Worm (Caenorhabditis elegans) whole organism, mixed stage, embryonic: Measurements from ENCODE around the gene T19C9.8.

Source experiments
- M03D4.4 ChIP-seq: sonication (generic microtip); optimal IDR thresholded peaks from 2 replicates; lab custom pipeline; 2017; ENCODE audit warnings: mild to moderate bottlenecking, missing genetic modification characterization, missing compliant biosample characterization
- bed-3 ChIP-seq: fragments of 200-800 bp; sonication (Bioruptor generic); optimal IDR thresholded peaks from 3 replicates; lab custom pipeline; 2018; ENCODE audit warnings: mild to moderate bottlenecking, missing genetic modification characterization, moderate library complexity, missing compliant biosample characterization
- blmp-1 ChIP-seq: fragments of 150-350 bp; optimal IDR thresholded peaks from 2 replicates; lab custom pipeline; 2014; ENCODE audit warnings: missing biosample characterization, missing genetic modification characterization
- ceh-39 ChIP-seq: fragments of 150-350 bp; optimal IDR thresholded peaks from 2 replicates; lab custom pipeline; 2014; ENCODE audit warnings: missing biosample characterization, missing genetic modification characterization
- ceh-43 ChIP-seq: fragments of 200-800 bp; sonication (Bioruptor generic); optimal IDR thresholded peaks from 2 replicates; lab custom pipeline; 2018; ENCODE audit warnings: mild to moderate bottlenecking, missing genetic modification characterization, moderate library complexity, missing compliant biosample characterization
- ceh-83 ChIP-seq: fragments of 200-800 bp; sonication (Bioruptor generic); optimal IDR thresholded peaks from 2 replicates; lab custom pipeline; 2018; ENCODE audit warnings: mild to moderate bottlenecking, missing genetic modification characterization, missing compliant biosample characterization
- ces-1 ChIP-seq: fragments of 150-350 bp; optimal IDR thresholded peaks from 2 replicates; lab custom pipeline; 2014; ENCODE audit warnings: missing biosample characterization, missing genetic modification reagents, missing genetic modification characterization
- drap-1 ChIP-seq: fragments of 200-800 bp; sonication (Bioruptor generic); optimal IDR thresholded peaks from 3 replicates; lab custom pipeline; 2018; ENCODE audit warnings: mild to moderate bottlenecking, missing genetic modification characterization, missing compliant biosample characterization
- elt-3 ChIP-seq: fragments of 150-350 bp; optimal IDR thresholded peaks from 2 replicates; lab custom pipeline; 2014; ENCODE audit warnings: missing biosample characterization, missing genetic modification characterization
- flh-1 ChIP-seq: fragments of 200-800 bp; sonication (Bioruptor generic); optimal IDR thresholded peaks from 2 replicates; lab custom pipeline; 2018; ENCODE audit warnings: mild to moderate bottlenecking, missing genetic modification characterization, moderate library complexity, missing compliant biosample characterization
- hlh-1 ChIP-seq: fragments of 150-350 bp; optimal IDR thresholded peaks from 2 replicates; lab custom pipeline; 2014; ENCODE audit warnings: missing biosample characterization, missing genetic modification reagents, missing genetic modification characterization
- lin-13 ChIP-seq: fragments of 150-350 bp; optimal IDR thresholded peaks from 2 replicates; lab custom pipeline; 2014; ENCODE audit warnings: missing biosample characterization, missing genetic modification characterization
- lin-32 ChIP-seq: fragments of 200-800 bp; sonication (Bioruptor generic); optimal IDR thresholded peaks from 2 replicates; lab custom pipeline; 2018; ENCODE audit warnings: mild to moderate bottlenecking, missing genetic modification characterization, missing compliant biosample characterization
- lsy-2 ChIP-seq: fragments of 150-350 bp; optimal IDR thresholded peaks from 2 replicates; lab custom pipeline; 2014; ENCODE audit warnings: missing biosample characterization, missing genetic modification characterization
- mab-5 ChIP-seq: fragments of 150-350 bp; optimal IDR thresholded peaks from 2 replicates; lab custom pipeline; 2014; ENCODE audit warnings: missing biosample characterization, missing genetic modification characterization
- mep-1 ChIP-seq: fragments of 150-350 bp; optimal IDR thresholded peaks from 2 replicates; lab custom pipeline; 2017; ENCODE audit warnings: missing biosample characterization, missing genetic modification reagents, missing genetic modification characterization, inconsistent platforms
- mls-2 ChIP-seq: sonication (generic microtip); optimal IDR thresholded peaks from 2 replicates; lab custom pipeline; 2016; ENCODE audit warnings: mild to moderate bottlenecking, missing genetic modification characterization, moderate library complexity, missing compliant biosample characterization
- nhr-12 ChIP-seq: fragments of 150-350 bp; optimal IDR thresholded peaks from 2 replicates; lab custom pipeline; 2014; ENCODE audit warnings: missing biosample characterization, missing genetic modification characterization
- nhr-2 ChIP-seq: fragments of 150-350 bp; optimal IDR thresholded peaks from 2 replicates; lab custom pipeline; 2014; ENCODE audit warnings: missing biosample characterization, missing genetic modification characterization
- nhr-237 ChIP-seq: fragments of 150-350 bp; optimal IDR thresholded peaks from 2 replicates; lab custom pipeline; 2014; ENCODE audit warnings: missing biosample characterization, missing genetic modification characterization
- nhr-28 ChIP-seq: fragments of 150-350 bp; optimal IDR thresholded peaks from 2 replicates; lab custom pipeline; 2014; ENCODE audit warnings: missing biosample characterization, missing genetic modification characterization
- nhr-76 ChIP-seq: sonication (generic microtip); optimal IDR thresholded peaks from 2 replicates; lab custom pipeline; 2017; ENCODE audit warnings: missing biosample characterization, missing genetic modification characterization
- pha-4 ChIP-seq: fragments of 150-350 bp; optimal IDR thresholded peaks from 2 replicates; lab custom pipeline; 2018; ENCODE audit warnings: missing biosample characterization, missing genetic modification reagents, missing genetic modification characterization
- snpc-4 ChIP-seq: fragments of 150-350 bp; optimal IDR thresholded peaks from 2 replicates; lab custom pipeline; 2014; ENCODE audit warnings: missing biosample characterization, missing genetic modification characterization
- sptf-1 ChIP-seq: sonication (generic microtip); optimal IDR thresholded peaks from 2 replicates; lab custom pipeline; 2017; ENCODE audit warnings: mild to moderate bottlenecking, missing genetic modification characterization, moderate library complexity, missing compliant biosample characterization
- tbx-8 ChIP-seq: fragments of 200-800 bp; sonication (Bioruptor generic); optimal IDR thresholded peaks from 2 replicates; lab custom pipeline; 2018; ENCODE audit warnings: mild to moderate bottlenecking, missing genetic modification characterization, moderate library complexity, missing compliant biosample characterization
- unc-39 ChIP-seq: fragments of 150-350 bp; optimal IDR thresholded peaks from 2 replicates; lab custom pipeline; 2014; ENCODE audit warnings: missing biosample characterization, missing genetic modification characterization
- unc-62 ChIP-seq: fragments of 150-350 bp; optimal IDR thresholded peaks from 2 replicates; lab custom pipeline; 2014; ENCODE audit warnings: missing biosample characterization, missing genetic modification reagents, missing genetic modification characterization
- zip-8 ChIP-seq: fragments of 150-350 bp; optimal IDR thresholded peaks from 2 replicates; lab custom pipeline; 2014; ENCODE audit warnings: missing biosample characterization, missing genetic modification characterization
- ztf-11 ChIP-seq: fragments of 150-350 bp; optimal IDR thresholded peaks from 2 replicates; lab custom pipeline; 2014; ENCODE audit warnings: missing biosample characterization, missing genetic modification characterization

T19C9.8 gene

ce11 chrV:17238799-17239198 is at the start of gene T19C9.8:
TSS of gene T19C9.8 (plus strand) at chrV:17239097.
- TF ChIP-seq M03D4.4 (tag; lab: Kevin White, UChicago) (no peak), ceh-83 (GFP tag; lab: Kevin White, UChicago) (no peak), lsy-2 (tag; lab: Kevin White, UChicago) (no peak), nhr-2 (tag; lab: Kevin White, UChicago) (no peak), drap-1 (GFP tag; lab: Kevin White, UChicago) (no peak), lin-13 (tag; lab: Kevin White, UChicago) (no peak), blmp-1 (tag; lab: Kevin White, UChicago) (no peak), mls-2 (no peak), nhr-237 (tag; lab: Kevin White, UChicago) (no peak), snpc-4 (tag; lab: Kevin White, UChicago) (no peak), unc-62 (no peak), ztf-11 (tag; lab: Kevin White, UChicago) (no peak), unc-39 (tag; lab: Kevin White, UChicago) (no peak)

ce11 chrV:17190399-17190798 is 48.5 kb upstream of the T19C9.8 start, which contains the start of gene str-199:
TSS of gene str-199 (minus strand) at chrV:17190499.
- TF ChIP-seq mab-5 (tag; lab: Kevin White, UChicago): no peak
- TF ChIP-seq unc-62: no peak
- TF ChIP-seq ceh-83 (GFP tag; lab: Kevin White, UChicago): no peak
- TF ChIP-seq flh-1 (GFP tag; lab: Kevin White, UChicago): no peak
- no peak for TF ChIP-seq mls-2

ce11 chrV:17192238-17192637 is 46.7 kb upstream of the T19C9.8 start, which contains the start of gene srz-47:
TSS of gene srz-47 (minus strand) at chrV:17192338.
- TF ChIP-seq sptf-1 (no peak), pha-4 (no peak), M03D4.4 (tag; lab: Kevin White, UChicago) (no peak), ceh-83 (GFP tag; lab: Kevin White, UChicago) (no peak), elt-3 (tag; lab: Kevin White, UChicago) (no peak), lin-32 (GFP tag; lab: Kevin White, UChicago) (no peak), tbx-8 (GFP tag; lab: Kevin White, UChicago) (no peak), drap-1 (GFP tag; lab: Kevin White, UChicago) (no peak), zip-8 (tag; lab: Kevin White, UChicago) (no peak), nhr-28 (tag; lab: Kevin White, UChicago) (no peak), nhr-76 (tag; lab: Kevin White, UChicago) (no peak), ztf-11 (tag; lab: Kevin White, UChicago) (no peak), ces-1 (GFP tag; lab: Kevin White, UChicago) (no peak), blmp-1 (tag; lab: Kevin White, UChicago) (no peak)
- TF ChIP-seq, all 35 proteins: peak for 0

ce11 chrV:17198926-17199325 is 40.0 kb upstream of the T19C9.8 start, which contains the start of gene srz-96:
TSS of gene srz-96 (plus strand) at chrV:17199226.
- no peak for TF ChIP-seq ceh-39 (tag; lab: Kevin White, UChicago)
- TF ChIP-seq, all 35 proteins: peak for 0

ce11 chrV:17201847-17202246 is 37.0 kb upstream of the T19C9.8 start, which contains the start of gene Y68A4A.10:
TSS of gene Y68A4A.10 (plus strand) at chrV:17202147.
- no peak for TF ChIP-seq lin-13 (tag; lab: Kevin White, UChicago)
- no peak for TF ChIP-seq unc-39 (tag; lab: Kevin White, UChicago)
- no peak for TF ChIP-seq nhr-28 (tag; lab: Kevin White, UChicago)
- TF ChIP-seq ceh-83 (GFP tag; lab: Kevin White, UChicago): no peak
- no peak for TF ChIP-seq ceh-43 (GFP tag; lab: Kevin White, UChicago)
- TF ChIP-seq blmp-1 (tag; lab: Kevin White, UChicago): no peak
- TF ChIP-seq pha-4: no peak
- no peak for TF ChIP-seq drap-1 (GFP tag; lab: Kevin White, UChicago)
- no peak for TF ChIP-seq sptf-1
- TF ChIP-seq nhr-76 (tag; lab: Kevin White, UChicago): no peak
- TF ChIP-seq mab-5 (tag; lab: Kevin White, UChicago): no peak
- TF ChIP-seq nhr-237 (tag; lab: Kevin White, UChicago): no peak
- no peak for TF ChIP-seq M03D4.4 (tag; lab: Kevin White, UChicago)
- no peak for TF ChIP-seq mep-1
- TF ChIP-seq ztf-11 (tag; lab: Kevin White, UChicago): no peak
- no peak for TF ChIP-seq hlh-1 (tag; lab: Kevin White, UChicago)
- TF ChIP-seq mls-2: no peak
- TF ChIP-seq bed-3 (GFP tag; lab: Kevin White, UChicago): no peak
- no peak for TF ChIP-seq nhr-12
- no peak for TF ChIP-seq nhr-2 (tag; lab: Kevin White, UChicago)
- TF ChIP-seq, all 35 proteins: peak for 0
